Worm (Caenorhabditis elegans) whole organism, young adult: ENCODE measurements around the gene fbxb-55.
A peak's percentile ranks its signal among the peaks of the same experiment; 100 is the strongest.

Source experiments
- F33H1.4 ChIP-seq: fragments of 200-800 bp; sonication (Bioruptor generic); IDR thresholded peaks from 2 replicates; pipeline ENCODE4 v1.3.6; 2022; ENCODE audit warnings: missing genetic modification reagents, missing genetic modification characterization, missing compliant biosample characterization
- F37B4.10 ChIP-seq: fragments of 200-800 bp; sonication (Bioruptor generic); IDR thresholded peaks from 2 replicates; pipeline ENCODE4 v1.3.6; 2022; ENCODE audit warnings: missing genetic modification characterization, missing compliant biosample characterization
- F39B2.1 ChIP-seq: fragments of 200-800 bp; sonication (Bioruptor generic); IDR thresholded peaks from 2 replicates; pipeline ENCODE4 v1.3.6; 2022; ENCODE audit warnings: missing genetic modification reagents, missing genetic modification characterization, missing compliant biosample characterization
- F52B5.7 ChIP-seq: sonication (generic microtip); optimal IDR thresholded peaks from 2 replicates; lab custom pipeline; 2016; ENCODE audit warnings: mild to moderate bottlenecking, missing genetic modification characterization, missing compliant biosample characterization
- F57C9.4 ChIP-seq: sonication (generic microtip); optimal IDR thresholded peaks from 2 replicates; lab custom pipeline; 2017; ENCODE audit warnings: mild to moderate bottlenecking, missing genetic modification characterization, missing compliant biosample characterization
- K12H6.12 ChIP-seq: fragments of 200-800 bp; sonication (Bioruptor generic); optimal IDR thresholded peaks from 2 replicates; lab custom pipeline; 2018; ENCODE audit warnings: mild to moderate bottlenecking, missing genetic modification characterization, missing compliant biosample characterization
- T07F8.4 ChIP-seq: sonication (generic microtip); optimal IDR thresholded peaks from 2 replicates; lab custom pipeline; 2016; ENCODE audit warnings: mild to moderate bottlenecking, missing genetic modification characterization, moderate library complexity, missing compliant biosample characterization
- T26A5.8 ChIP-seq: sonication (generic microtip); optimal IDR thresholded peaks from 2 replicates; lab custom pipeline; 2016; ENCODE audit warnings: missing genetic modification characterization, missing compliant biosample characterization
- Y53G8AR.9 ChIP-seq: fragments of 200-800 bp; sonication (Bioruptor generic); conservative IDR thresholded peaks from 2 replicates; pipeline ENCODE4 v1.3.6; 2022; ENCODE audit warnings: missing genetic modification reagents, missing genetic modification characterization, missing compliant biosample characterization
- Y56A3A.18 ChIP-seq: fragments of 200-800 bp; sonication (Bioruptor generic); IDR thresholded peaks from 2 replicates; pipeline ENCODE4 v1.3.6; 2022; ENCODE audit warnings: missing genetic modification reagents, missing genetic modification characterization, missing compliant biosample characterization
- Y79H2A.3 ChIP-seq: fragments of 200-800 bp; sonication (Bioruptor generic); conservative IDR thresholded peaks from 2 replicates; pipeline ENCODE4 v1.3.6; 2022; ENCODE audit warnings: missing genetic modification reagents, missing genetic modification characterization, missing compliant biosample characterization
- aptf-3 ChIP-seq: fragments of 200-800 bp; sonication (Bioruptor generic); IDR thresholded peaks from 2 replicates; pipeline ENCODE4 v1.3.6; 2022; ENCODE audit warnings: missing genetic modification characterization, missing compliant biosample characterization
- attf-3 ChIP-seq: fragments of 200-800 bp; sonication (Bioruptor generic); conservative IDR thresholded peaks from 2 replicates; pipeline ENCODE4 v1.3.6; 2022; ENCODE audit warnings: missing genetic modification reagents, missing genetic modification characterization, missing compliant biosample characterization
- attf-5 ChIP-seq: fragments of 200-800 bp; sonication (Bioruptor generic); optimal IDR thresholded peaks from 2 replicates; lab custom pipeline; 2018; ENCODE audit warnings: mild to moderate bottlenecking, missing genetic modification characterization, missing compliant biosample characterization
- ccch-3 ChIP-seq: fragments of 200-800 bp; sonication (Bioruptor generic); optimal IDR thresholded peaks from 2 replicates; lab custom pipeline; 2018; ENCODE audit warnings: mild to moderate bottlenecking, missing genetic modification characterization, missing compliant biosample characterization
- cebp-2 ChIP-seq: fragments of 200-800 bp; sonication (Bioruptor generic); IDR thresholded peaks from 2 replicates; pipeline ENCODE4 v1.3.6; 2022; ENCODE audit warnings: missing genetic modification characterization, missing compliant biosample characterization
- die-1 ChIP-seq: sonication (generic microtip); optimal IDR thresholded peaks from 2 replicates; lab custom pipeline; 2016; ENCODE audit warnings: missing genotype, mild to moderate bottlenecking, missing genetic modification characterization, missing compliant biosample characterization
- dpl-1 ChIP-seq: fragments of 150-350 bp; optimal IDR thresholded peaks from 2 replicates; lab custom pipeline; 2014; ENCODE audit warnings: missing biosample characterization, missing genetic modification reagents, missing genetic modification characterization
- egl-44 ChIP-seq: fragments of 200-800 bp; sonication (Bioruptor generic); IDR thresholded peaks from 2 replicates; pipeline ENCODE4 v1.3.6; 2022; ENCODE audit warnings: missing genetic modification reagents, missing genetic modification characterization, missing compliant biosample characterization
- egrh-3 ChIP-seq: fragments of 200-800 bp; sonication (Bioruptor generic); IDR thresholded peaks from 2 replicates; pipeline ENCODE4 v1.3.6; 2022; ENCODE audit warnings: missing genetic modification reagents, missing genetic modification characterization, missing compliant biosample characterization
- ekl-4 ChIP-seq: fragments of 200-800 bp; sonication (Bioruptor generic); IDR thresholded peaks from 2 replicates; pipeline ENCODE4 v1.3.6; 2022; ENCODE audit warnings: missing genetic modification reagents, missing genetic modification characterization, missing compliant biosample characterization
- ets-4 ChIP-seq: fragments of 200-800 bp; sonication (Bioruptor generic); optimal IDR thresholded peaks from 2 replicates; lab custom pipeline; 2018; ENCODE audit warnings: mild to moderate bottlenecking, missing genetic modification characterization, missing compliant biosample characterization
- fkh-3 ChIP-seq: sonication (generic microtip); optimal IDR thresholded peaks from 2 replicates; lab custom pipeline; 2016; ENCODE audit warnings: mild to moderate bottlenecking, missing genetic modification characterization, missing compliant biosample characterization
- hmg-1.2 ChIP-seq: fragments of 200-800 bp; sonication (Bioruptor generic); IDR thresholded peaks from 2 replicates; pipeline ENCODE4 v1.3.6; 2022; ENCODE audit warnings: missing genetic modification reagents, missing genetic modification characterization, missing compliant biosample characterization
- hmg-20 ChIP-seq: fragments of 200-800 bp; sonication (Bioruptor generic); IDR thresholded peaks from 2 replicates; pipeline ENCODE4 v1.3.6; 2022; ENCODE audit warnings: missing genetic modification reagents, missing genetic modification characterization, missing compliant biosample characterization
- hsf-1 ChIP-seq: fragments of 200-800 bp; sonication (Bioruptor generic); IDR thresholded peaks from 2 replicates; pipeline ENCODE4 v1.3.6; 2022; ENCODE audit warnings: missing genetic modification reagents, missing genetic modification characterization, missing compliant biosample characterization
- lag-1 ChIP-seq: fragments of 200-800 bp; sonication (Bioruptor generic); IDR thresholded peaks from 2 replicates; pipeline ENCODE4 v1.3.6; 2022; ENCODE audit warnings: missing genetic modification reagents, missing genetic modification characterization, missing compliant biosample characterization
- lin-26 ChIP-seq: fragments of 200-800 bp; sonication (Bioruptor generic); IDR thresholded peaks from 2 replicates; pipeline ENCODE4 v1.3.6; 2022; ENCODE audit warnings: missing genetic modification reagents, missing genetic modification characterization, missing compliant biosample characterization
- lin-40 ChIP-seq: sonication (generic microtip); optimal IDR thresholded peaks from 2 replicates; lab custom pipeline; 2016; ENCODE audit warnings: missing genetic modification characterization, mild to moderate bottlenecking, missing compliant biosample characterization, missing genotype, missing genetic modification reagents
- lin-54 ChIP-seq: fragments of 200-800 bp; sonication (Bioruptor generic); optimal IDR thresholded peaks from 2 replicates; lab custom pipeline; 2018; ENCODE audit warnings: mild to moderate bottlenecking, missing genetic modification characterization, missing compliant biosample characterization
- lir-1 ChIP-seq: fragments of 200-800 bp; sonication (Bioruptor generic); conservative IDR thresholded peaks from 2 replicates; pipeline ENCODE4 v1.3.6; 2022; ENCODE audit warnings: missing genetic modification reagents, missing genetic modification characterization, missing compliant biosample characterization
- lsl-1 ChIP-seq: fragments of 200-800 bp; sonication (Bioruptor generic); optimal IDR thresholded peaks from 2 replicates; lab custom pipeline; 2018; ENCODE audit warnings: mild to moderate bottlenecking, missing genetic modification characterization, moderate library complexity, missing compliant biosample characterization
- lsy-27 ChIP-seq: sonication (generic microtip); optimal IDR thresholded peaks from 2 replicates; lab custom pipeline; 2017; ENCODE audit warnings: missing genetic modification characterization, mild to moderate bottlenecking, missing compliant biosample characterization, antibody characterized with exemption, missing genotype, borderline replicate concordance; ENCODE audit not compliant: insufficient read depth
- madf-3 ChIP-seq: fragments of 200-800 bp; sonication (Bioruptor generic); IDR thresholded peaks from 2 replicates; pipeline ENCODE4 v1.3.6; 2022; ENCODE audit warnings: missing genetic modification reagents, missing genetic modification characterization, missing compliant biosample characterization
- madf-8 ChIP-seq: fragments of 200-800 bp; sonication (Bioruptor generic); conservative IDR thresholded peaks from 2 replicates; pipeline ENCODE4 v1.3.6; 2022; ENCODE audit warnings: missing genetic modification reagents, missing genetic modification characterization, missing compliant biosample characterization
- nhr-120 ChIP-seq: fragments of 200-800 bp; sonication (Bioruptor generic); IDR thresholded peaks from 2 replicates; pipeline ENCODE4 v1.3.6; 2022; ENCODE audit warnings: missing genetic modification characterization, missing compliant biosample characterization
- nhr-27 ChIP-seq: fragments of 200-800 bp; sonication (Bioruptor generic); optimal IDR thresholded peaks from 2 replicates; lab custom pipeline; 2018; ENCODE audit warnings: mild to moderate bottlenecking, missing genetic modification characterization, moderate library complexity, missing compliant biosample characterization
- nhr-80 ChIP-seq: sonication (generic microtip); optimal IDR thresholded peaks from 2 replicates; lab custom pipeline; 2016; ENCODE audit warnings: missing genetic modification characterization, missing compliant biosample characterization
- rec-8 ChIP-seq, 2 experiments: sonication (generic microtip); optimal IDR thresholded peaks; 2 replicates each; lab custom pipeline; 2016; ENCODE audit warnings: mild to moderate bottlenecking in 2 of 2, missing genetic modification characterization in 2 of 2, missing genetic modification reagents in 2 of 2, missing genotype in 2 of 2, missing biosample characterization in 1 of 2, missing compliant biosample characterization in 1 of 2, moderate library complexity in 1 of 2
- snpc-1.1 ChIP-seq: sonication (generic microtip); optimal IDR thresholded peaks from 2 replicates; lab custom pipeline; 2017; ENCODE audit warnings: missing genetic modification characterization, mild to moderate bottlenecking, missing compliant biosample characterization, antibody characterized with exemption, moderate library complexity, missing genotype, missing genetic modification reagents; ENCODE audit not compliant: insufficient read depth
- somi-1 ChIP-seq: fragments of 200-800 bp; sonication (Bioruptor generic); optimal IDR thresholded peaks from 2 replicates; lab custom pipeline; 2018; ENCODE audit warnings: mild to moderate bottlenecking, missing genetic modification characterization, missing compliant biosample characterization
- sptf-2 ChIP-seq: fragments of 200-800 bp; sonication (Bioruptor generic); optimal IDR thresholded peaks from 2 replicates; lab custom pipeline; 2018; ENCODE audit warnings: mild to moderate bottlenecking, missing genetic modification characterization, missing compliant biosample characterization
- tbp1 ChIP-seq: fragments of 200-800 bp; sonication (Bioruptor generic); optimal IDR thresholded peaks from 2 replicates; lab custom pipeline; 2018; ENCODE audit warnings: mild to moderate bottlenecking, missing genetic modification characterization, missing compliant biosample characterization
- unc-130 ChIP-seq: sonication (generic microtip); optimal IDR thresholded peaks from 2 replicates; lab custom pipeline; 2016; ENCODE audit warnings: missing genetic modification reagents, missing genetic modification characterization, missing compliant biosample characterization
- unc-62 ChIP-seq: fragments of 150-350 bp; optimal IDR thresholded peaks from 2 replicates; lab custom pipeline; 2014; ENCODE audit warnings: missing biosample characterization, missing genetic modification reagents, missing genetic modification characterization
- ztf-22 ChIP-seq: fragments of 200-800 bp; sonication (Bioruptor generic); optimal IDR thresholded peaks from 2 replicates; lab custom pipeline; 2018; ENCODE audit warnings: mild to moderate bottlenecking, missing genetic modification characterization, moderate library complexity, missing compliant biosample characterization
- ztf-28 ChIP-seq: fragments of 200-800 bp; sonication (Bioruptor generic); IDR thresholded peaks from 2 replicates; pipeline ENCODE4 v1.3.6; 2022; ENCODE audit warnings: missing genetic modification reagents, missing genetic modification characterization, missing compliant biosample characterization
- ztf-6 ChIP-seq: fragments of 200-800 bp; sonication (Bioruptor generic); IDR thresholded peaks from 2 replicates; pipeline ENCODE4 v1.3.6; 2022; ENCODE audit warnings: missing genetic modification reagents, missing genetic modification characterization, missing compliant biosample characterization

The fbxb-55 gene

ce11 chrIV:4028177-4028576 is 40.4 kb upstream of the fbxb-55 start (continued):
- no peak for TF ChIP-seq lsl-1
- TF ChIP-seq die-1 (tag; lab: Kevin White, UChicago), result no peak
- TF ChIP-seq sptf-2 (GFP tag; lab: Kevin White, UChicago), result no peak
- TF ChIP-seq lag-1 (GFP tag; lab: Robert Waterston, UW), result no peak
- TF ChIP-seq lin-54 (GFP tag; lab: Kevin White, UChicago), result peak; percentile 53
- 0 out of 2 replicates have a peak, but pooled peaks have one; percentile 20 for TF ChIP-seq hmg-20 (GFP tag; lab: Robert Waterston, UW)
- no peak for TF ChIP-seq fkh-3 (tag; lab: Kevin White, UChicago)
- no peak for TF ChIP-seq unc-130 (GFP tag; lab: Kevin White, UChicago)
- TF ChIP-seq hmg-1.2 (GFP tag; lab: Robert Waterston, UW), result peak; percentile 32; the same call in 1 of the 2 replicates
- TF ChIP-seq F52B5.7 (tag; lab: Kevin White, UChicago), result peak; percentile 15
- TF ChIP-seq cebp-2 (GFP tag; lab: Robert Waterston, UW), result no peak
- no peak for TF ChIP-seq madf-8 (GFP tag; lab: Robert Waterston, UW)
- TF ChIP-seq nhr-120 (GFP tag; lab: Robert Waterston, UW), result no peak
- TF ChIP-seq Y56A3A.18 (GFP tag; lab: Robert Waterston, UW), result no peak; the same call in 1 of the 2 replicates
- peak; percentile 63; the same call in 1 of the 2 replicates for TF ChIP-seq lin-26
- TF ChIP-seq lin-40, result peak; percentile 68
- TF ChIP-seq K12H6.12 (tag; lab: Kevin White, UChicago), result peak; percentile 13
- no peak for TF ChIP-seq dpl-1 (GFP tag; lab: Kevin White, UChicago)
- no peak for TF ChIP-seq Y79H2A.3 (GFP tag; lab: Robert Waterston, UW)
- TF ChIP-seq attf-3 (GFP tag; lab: Robert Waterston, UW), result no peak
- no peak for TF ChIP-seq rec-8 (tag; optimal IDR thresholded peaks at IDR 0.05; lab: Kevin White, UChicago)
- TF ChIP-seq hsf-1 (GFP tag; lab: Robert Waterston, UW), result no peak
- peak; percentile 97 for TF ChIP-seq egrh-3 (GFP tag; lab: Robert Waterston, UW)
- TF ChIP-seq snpc-1.1 (tag; lab: Kevin White, UChicago), result no peak
- peak; percentile 14 for TF ChIP-seq somi-1 (GFP tag; lab: Kevin White, UChicago)
- TF ChIP-seq attf-5 (GFP tag; lab: Kevin White, UChicago), result peak; percentile 69
- peak; percentile 30; the same call in 1 of the 2 replicates for TF ChIP-seq lir-1
- no peak for TF ChIP-seq ztf-22 (GFP tag; lab: Kevin White, UChicago)
- TF ChIP-seq T26A5.8 (tag; lab: Kevin White, UChicago), result no peak
- TF ChIP-seq tbp1, result peak; percentile 41
- TF ChIP-seq ztf-28, result 0 out of 2 replicates have a peak, but pooled peaks have one; percentile 62
- TF ChIP-seq ztf-6 (GFP tag; lab: Robert Waterston, UW), result no peak
- TF ChIP-seq ets-4 (GFP tag; lab: Kevin White, UChicago), result peak; percentile 42
- TF ChIP-seq F37B4.10 (GFP tag; lab: Robert Waterston, UW), result no peak
- no peak for TF ChIP-seq F33H1.4 (GFP tag; lab: Robert Waterston, UW)
- no peak for TF ChIP-seq lsy-27
- peak; percentile 91 for TF ChIP-seq egl-44
- TF ChIP-seq ccch-3 (GFP tag; lab: Kevin White, UChicago), result no peak
- no peak for TF ChIP-seq madf-3
- TF ChIP-seq aptf-3 (GFP tag; lab: Robert Waterston, UW), result no peak
- 0 out of 2 replicates have a peak, but pooled peaks have one; percentile 18 for TF ChIP-seq ekl-4
- no peak for TF ChIP-seq T07F8.4 (tag; lab: Kevin White, UChicago)
- no peak for TF ChIP-seq F39B2.1 (GFP tag; lab: Robert Waterston, UW)
- no peak for TF ChIP-seq F57C9.4 (tag; lab: Kevin White, UChicago)
- TF ChIP-seq nhr-80, result peak; percentile 94
- TF ChIP-seq Y53G8AR.9 (GFP tag; lab: Robert Waterston, UW), result 0 out of 2 replicates have a peak, but pooled peaks have one; percentile 48
- TF ChIP-seq nhr-27 (tag; lab: Kevin White, UChicago), result no peak
- TF ChIP-seq unc-62 (GFP tag; lab: Kevin White, UChicago), result no peak
